Fruit fly (Drosophila melanogaster) Kc167 (cell line): ENCODE data around the gene CG46465.

Source experiments
- h ChIP-seq: fragments of >200 bp; optimal IDR thresholded peaks from 3 replicates; lab custom pipeline; 2018; ENCODE audit warnings: missing external identifiers
- insv ChIP-seq: fragments of >200 bp; optimal IDR thresholded peaks from 3 replicates; lab custom pipeline; 2018; ENCODE audit warnings: missing external identifiers
- psq ChIP-seq: fragments of >200 bp; optimal IDR thresholded peaks from 2 replicates; lab custom pipeline; 2017; ENCODE audit warnings: missing external identifiers
- ttk ChIP-seq: sonication (Bioruptor generic); optimal IDR thresholded peaks from 2 replicates; lab custom pipeline; 2017; ENCODE audit warnings: missing external identifiers

- no peak for TF ChIP-seq psq (lab: Kevin White, UChicago)
- TF ChIP-seq ttk: no peak
- TF ChIP-seq h (lab: Kevin White, UChicago): no peak
- TF ChIP-seq insv (lab: Kevin White, UChicago): no peak
Observed at dm6 chr2L:19023972-19024743, 31.9 kb downstream of the CG46465 start.
